Fruit fly (Drosophila melanogaster) whole organism, pupa: ENCODE results near the gene Xe7.

Experiments
- CG12605 ChIP-seq: fragments of 200-800 bp; sonication (Bioruptor generic); IDR thresholded peaks from 2 replicates; pipeline ENCODE4 v1.3.6; 2022; ENCODE audit warnings: missing biosample characterization, missing genetic modification characterization
- CG17806 ChIP-seq: fragments of 200-800 bp; sonication (Bioruptor generic); optimal IDR thresholded peaks from 2 replicates; lab custom pipeline; 2018; ENCODE audit warnings: missing biosample characterization, mild to moderate bottlenecking, missing genetic modification characterization, moderate library complexity
- CG8301 ChIP-seq: fragments of 200-800 bp; sonication (Bioruptor generic); optimal IDR thresholded peaks from 2 replicates; lab custom pipeline; 2018; ENCODE audit warnings: missing biosample characterization, mild to moderate bottlenecking, missing genetic modification characterization
- EcR ChIP-seq: fragments of 200-800 bp; sonication (Bioruptor generic); optimal IDR thresholded peaks from 3 replicates; lab custom pipeline; 2019; ENCODE audit warnings: missing biosample characterization, missing genetic modification characterization, mild to moderate bottlenecking, moderate library complexity, missing genetic modification reagents
- Ets98B ChIP-seq: fragments of 200-800 bp; sonication (Bioruptor generic); IDR thresholded peaks from 2 replicates; pipeline ENCODE4 v1.3.6; 2022; ENCODE audit warnings: missing biosample characterization, missing genetic modification characterization
- Pif1A ChIP-seq: fragments of 200-800 bp; sonication (Bioruptor generic); optimal IDR thresholded peaks from 3 replicates; lab custom pipeline; 2016; ENCODE audit warnings: missing biosample characterization, missing genetic modification characterization

DNA sequence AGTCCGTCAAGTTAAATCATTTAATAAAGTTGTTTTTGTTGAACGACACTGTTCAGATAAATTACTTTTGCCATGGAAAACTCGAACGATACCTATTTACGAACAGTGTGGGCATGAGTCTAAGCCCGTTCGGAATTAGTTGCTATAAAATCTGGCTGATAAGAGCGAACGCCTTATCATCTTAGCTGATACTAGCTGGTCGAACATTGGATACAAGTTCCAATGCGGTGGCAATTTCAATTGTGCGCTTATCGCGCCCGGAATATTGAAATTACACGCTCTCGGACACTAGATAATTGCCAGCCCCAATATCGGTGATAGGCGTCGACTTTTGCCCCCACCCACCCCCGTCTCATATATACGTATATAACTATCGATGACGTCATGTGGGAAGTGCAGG lies 15.2 kb downstream of the Xe7 start:
- TF ChIP-seq Pif1A (no peak), EcR (GFP tag; lab: Kevin White, UChicago) (no peak), Ets98B (no peak), CG12605 (no peak), CG17806 (tag; lab: Kevin White, UChicago) (no peak), CG8301 (tag; lab: Kevin White, UChicago) (no peak)
